Worm (Caenorhabditis elegans) whole organism, midembryonic: ENCODE measurements around the gene fbxb-26.
"Not testable (repeated sequence)": the region's sequence is repeated elsewhere in the genome, so short reads cannot be mapped to it uniquely, and the experiment has no call there.

Experiments used
- T22C8.4 ChIP-seq: fragments of 200-800 bp; sonication (Bioruptor generic); IDR thresholded peaks from 2 replicates; pipeline ENCODE4 v1.3.6; 2022; ENCODE audit warnings: missing genetic modification characterization, missing compliant biosample characterization
- cog-1 ChIP-seq: sonication (generic microtip); optimal IDR thresholded peaks from 2 replicates; lab custom pipeline; 2016; ENCODE audit warnings: missing genetic modification characterization, missing compliant biosample characterization
- flt-1 ChIP-seq: fragments of 200-800 bp; sonication (Bioruptor generic); IDR thresholded peaks from 2 replicates; pipeline ENCODE4 v1.3.6; 2022; ENCODE audit warnings: missing genetic modification characterization, missing compliant biosample characterization
- klf-2 ChIP-seq: fragments of 200-800 bp; sonication (Bioruptor generic); conservative IDR thresholded peaks from 2 replicates; pipeline ENCODE4 v1.3.6; 2022; ENCODE audit warnings: missing genetic modification reagents, missing genetic modification characterization, missing compliant biosample characterization
- med-1 ChIP-seq: sonication (generic microtip); optimal IDR thresholded peaks from 2 replicates; lab custom pipeline; 2017; ENCODE audit warnings: missing genetic modification characterization, mild to moderate bottlenecking, missing compliant biosample characterization, antibody characterized with exemption, missing genetic modification reagents; ENCODE audit not compliant: insufficient read depth
- ref-1 ChIP-seq: fragments of 200-800 bp; sonication (Bioruptor generic); conservative IDR thresholded peaks from 2 replicates; pipeline ENCODE4 v1.3.6; 2022; ENCODE audit warnings: missing genetic modification reagents, missing genetic modification characterization, missing compliant biosample characterization
- tab-1 ChIP-seq: fragments of 200-800 bp; sonication (Bioruptor generic); IDR thresholded peaks from 2 replicates; pipeline ENCODE4 v1.3.6; 2022; ENCODE audit warnings: missing genetic modification characterization, missing compliant biosample characterization
- ztf-23 ChIP-seq: fragments of 200-800 bp; sonication (Bioruptor generic); IDR thresholded peaks from 2 replicates; pipeline ENCODE4 v1.3.6; 2022; ENCODE audit warnings: missing genetic modification reagents, missing genetic modification characterization, missing compliant biosample characterization
- ztf-29 ChIP-seq: fragments of 200-800 bp; sonication (Bioruptor generic); IDR thresholded peaks from 2 replicates; pipeline ENCODE4 v1.3.6; 2022; ENCODE audit warnings: missing genetic modification reagents, missing genetic modification characterization, missing compliant biosample characterization

The fbxb-26 gene

DNA sequence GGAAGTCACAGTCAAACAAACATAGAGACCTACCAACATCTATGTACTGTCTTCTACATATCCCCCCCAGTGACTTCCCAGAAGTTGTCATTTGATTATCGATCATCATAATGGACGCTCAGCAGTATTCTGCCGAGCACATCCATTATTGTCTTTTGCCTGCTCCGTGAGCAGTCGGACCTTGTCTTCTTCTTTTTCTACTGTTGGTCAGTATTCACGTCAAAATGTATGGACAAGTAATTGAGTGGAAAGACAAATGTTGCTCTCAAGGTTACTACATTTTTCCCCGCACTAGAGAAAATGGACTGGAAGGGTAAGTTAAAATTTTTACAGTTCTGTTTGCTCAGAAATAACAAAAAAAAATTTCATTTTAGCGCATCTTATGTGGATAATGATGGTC, 27.4 kb upstream of the fbxb-26 start, which contains the start of gene btb-12:
TSS of gene btb-12 (plus strand) at position 301 of the 400 bp plus-strand sequence.
- TF ChIP-seq cog-1 (tag; lab: Kevin White, UChicago) (no peak), ztf-23 (GFP tag; lab: Robert Waterston, UW) (no peak), ref-1 (GFP tag; lab: Robert Waterston, UW) (no peak), T22C8.4 (GFP tag; lab: Robert Waterston, UW) (no peak), flt-1 (GFP tag; lab: Robert Waterston, UW) (no peak), tab-1 (GFP tag; lab: Robert Waterston, UW) (no peak), med-1 (GFP tag; lab: Kevin White, UChicago) (no peak), klf-2 (no peak), ztf-29 (GFP tag; lab: Robert Waterston, UW) (no peak)

DNA sequence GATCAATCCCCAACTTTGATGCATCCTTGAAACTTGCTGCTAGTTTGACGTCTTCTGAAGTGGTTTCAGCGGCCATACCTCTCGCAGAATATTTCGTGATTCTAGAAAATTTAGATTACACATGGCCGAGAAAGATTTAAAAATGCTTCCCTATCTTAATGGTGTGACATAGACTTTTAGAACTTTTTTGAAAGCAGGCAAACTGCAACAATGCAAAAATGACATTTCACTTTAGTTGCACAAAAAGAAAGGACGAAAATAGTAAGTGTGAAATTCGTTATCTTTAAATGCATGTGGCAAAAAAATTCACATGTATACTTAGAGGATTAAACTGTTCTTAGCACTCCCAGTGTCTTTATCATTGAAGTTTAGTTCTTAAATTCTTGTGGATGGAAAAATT, 25.1 kb upstream of the fbxb-26 start, which contains the start of gene ZC204.12:
TSS of gene ZC204.12 (minus strand) at position 101 of the 400 bp plus-strand sequence.
- TF ChIP-seq T22C8.4 (GFP tag; lab: Robert Waterston, UW), result no peak
- TF ChIP-seq med-1 (GFP tag; lab: Kevin White, UChicago), result no peak
- TF ChIP-seq ztf-23 (GFP tag; lab: Robert Waterston, UW), result no peak
- no peak for TF ChIP-seq flt-1 (GFP tag; lab: Robert Waterston, UW)
- no peak for TF ChIP-seq cog-1 (tag; lab: Kevin White, UChicago)
- TF ChIP-seq ref-1 (GFP tag; lab: Robert Waterston, UW), result no peak
- no peak for TF ChIP-seq tab-1 (GFP tag; lab: Robert Waterston, UW)
- TF ChIP-seq ztf-29 (GFP tag; lab: Robert Waterston, UW), result no peak
- no peak for TF ChIP-seq klf-2

DNA sequence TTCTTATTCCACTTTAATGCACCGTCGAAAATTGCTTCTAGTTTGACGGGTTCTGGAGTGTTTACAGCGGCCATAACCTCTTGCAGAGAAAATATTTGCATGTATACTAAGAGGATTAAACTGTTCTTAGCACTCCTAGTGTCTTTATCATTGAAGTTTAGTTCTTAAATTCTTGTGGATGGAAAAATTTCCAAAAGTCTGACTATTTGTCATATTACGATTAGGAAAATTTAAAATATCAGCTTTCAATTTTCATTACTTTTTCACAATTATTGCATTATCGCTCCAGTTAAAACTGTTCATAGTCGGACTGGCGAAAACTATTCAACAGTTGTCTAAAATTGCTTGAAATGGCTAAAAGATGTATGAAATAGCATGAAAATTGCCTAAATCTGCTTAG, 21.4 kb upstream of the fbxb-26 start, which contains the start of gene ZC204.13:
TSS of gene ZC204.13 (minus strand) at position 101 of the 400 bp plus-strand sequence.
- not testable (repeated sequence) for TF ChIP-seq med-1 (GFP tag; lab: Kevin White, UChicago); cog-1 (tag; lab: Kevin White, UChicago); ref-1 (GFP tag; lab: Robert Waterston, UW)

DNA sequence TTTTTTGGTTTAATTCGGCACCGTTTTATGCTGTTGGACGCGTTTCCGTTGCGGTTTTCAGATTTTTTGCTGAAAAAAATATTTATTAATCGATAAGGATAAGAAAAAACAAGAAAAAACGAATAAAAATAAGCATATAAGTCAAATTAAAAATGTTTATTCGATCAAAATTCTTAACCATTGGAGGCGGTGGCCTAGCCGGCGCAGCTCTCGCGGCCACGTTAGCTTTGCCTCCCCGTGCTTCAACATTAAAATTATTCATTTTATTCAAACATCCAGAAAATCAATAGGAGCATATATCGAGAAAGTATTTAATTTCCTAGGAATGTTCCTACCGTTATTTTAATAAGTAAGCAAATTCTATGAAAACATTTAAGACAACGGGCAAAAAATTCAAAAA, 19.4 kb upstream of the fbxb-26 start, which contains the start of gene ZC204.14:
TSS of gene ZC204.14 (minus strand) at position 69 of the 400 bp plus-strand sequence.
- no peak for TF ChIP-seq flt-1 (GFP tag; lab: Robert Waterston, UW)
- TF ChIP-seq ztf-23 (GFP tag; lab: Robert Waterston, UW), result no peak
- no peak for TF ChIP-seq ztf-29 (GFP tag; lab: Robert Waterston, UW)

DNA sequence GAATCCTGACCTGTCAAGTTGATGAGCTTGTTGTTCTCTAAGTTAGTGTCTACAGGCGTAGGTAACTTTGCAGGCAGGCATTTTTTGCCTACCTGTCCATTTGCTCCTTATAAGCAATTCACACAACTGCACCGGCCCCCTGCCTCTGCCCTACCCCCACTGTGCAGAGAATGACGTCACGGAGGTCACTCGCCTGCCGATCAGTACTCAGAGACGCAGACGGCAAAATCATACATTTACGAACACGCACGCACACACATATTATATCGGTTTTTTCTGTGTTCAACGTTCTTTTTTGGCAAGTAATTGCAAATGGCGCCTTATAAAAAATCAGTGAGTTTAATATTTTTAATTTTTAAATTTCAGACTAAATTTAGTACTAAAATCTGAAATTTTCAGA, 18.8 kb upstream of the fbxb-26 start, which contains the start of gene duxl-1:
TSS of gene duxl-1 (plus strand) at position 184 of the 400 bp plus-strand sequence.
- TF ChIP-seq ztf-23 (GFP tag; lab: Robert Waterston, UW), result no peak
- TF ChIP-seq ref-1 (GFP tag; lab: Robert Waterston, UW), result 0 out of 2 replicates have a peak, but pooled peaks have one; percentile 17

DNA sequence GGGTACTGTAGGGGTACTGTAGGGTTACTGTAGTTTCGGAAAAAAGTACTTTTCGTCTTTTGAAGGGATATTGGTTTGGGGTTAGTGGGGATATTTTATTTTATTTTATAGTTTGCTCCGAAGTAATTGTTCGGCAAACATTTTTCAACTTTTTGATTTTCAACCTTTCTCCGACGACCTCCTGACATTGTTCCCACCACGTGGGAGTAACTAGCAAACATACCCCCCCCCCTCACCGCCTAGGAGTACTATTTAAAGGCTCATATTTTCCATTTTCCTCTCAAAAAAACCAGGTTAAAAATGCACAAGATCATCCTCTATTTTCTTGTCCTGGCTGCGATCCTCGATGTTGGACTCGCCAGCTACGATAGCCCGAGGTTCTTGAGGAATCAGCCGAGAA, 16.3 kb upstream of the fbxb-26 start, which contains the start of gene srlf-29:
TSS of gene srlf-29 (plus strand) at position 301 of the 400 bp plus-strand sequence.
- TF ChIP-seq ztf-23 (GFP tag; lab: Robert Waterston, UW) (no peak), flt-1 (GFP tag; lab: Robert Waterston, UW) (no peak), cog-1 (tag; lab: Kevin White, UChicago) (no peak), tab-1 (GFP tag; lab: Robert Waterston, UW) (no peak), T22C8.4 (GFP tag; lab: Robert Waterston, UW) (no peak), ztf-29 (GFP tag; lab: Robert Waterston, UW) (no peak), med-1 (GFP tag; lab: Kevin White, UChicago) (no peak), ref-1 (GFP tag; lab: Robert Waterston, UW) (no peak), klf-2 (no peak)

DNA sequence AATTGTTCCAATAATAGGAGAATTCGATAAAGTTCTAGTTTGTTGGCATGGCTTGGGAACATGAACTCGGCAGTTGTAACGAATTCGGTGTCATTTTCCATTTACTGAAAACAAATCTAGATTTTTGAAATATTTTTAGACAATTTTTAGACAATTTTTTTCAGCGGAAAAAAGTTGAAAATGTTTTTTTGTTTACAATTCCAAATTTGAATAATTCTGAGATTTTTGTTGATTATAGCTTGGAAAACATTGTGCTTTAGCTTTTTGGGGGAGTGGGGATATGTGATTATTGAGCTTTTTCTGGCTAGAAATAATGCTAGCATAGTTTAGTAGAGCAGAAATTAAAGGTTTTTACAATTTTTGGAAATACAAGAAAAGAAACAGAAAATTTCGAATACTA, 13.4 kb upstream of the fbxb-26 start, which contains the start of gene srw-97:
TSS of gene srw-97 (minus strand) at position 101 of the 400 bp plus-strand sequence.
- TF ChIP-seq flt-1 (GFP tag; lab: Robert Waterston, UW) (no peak), cog-1 (tag; lab: Kevin White, UChicago) (no peak), T22C8.4 (GFP tag; lab: Robert Waterston, UW) (no peak), med-1 (GFP tag; lab: Kevin White, UChicago) (no peak)

DNA sequence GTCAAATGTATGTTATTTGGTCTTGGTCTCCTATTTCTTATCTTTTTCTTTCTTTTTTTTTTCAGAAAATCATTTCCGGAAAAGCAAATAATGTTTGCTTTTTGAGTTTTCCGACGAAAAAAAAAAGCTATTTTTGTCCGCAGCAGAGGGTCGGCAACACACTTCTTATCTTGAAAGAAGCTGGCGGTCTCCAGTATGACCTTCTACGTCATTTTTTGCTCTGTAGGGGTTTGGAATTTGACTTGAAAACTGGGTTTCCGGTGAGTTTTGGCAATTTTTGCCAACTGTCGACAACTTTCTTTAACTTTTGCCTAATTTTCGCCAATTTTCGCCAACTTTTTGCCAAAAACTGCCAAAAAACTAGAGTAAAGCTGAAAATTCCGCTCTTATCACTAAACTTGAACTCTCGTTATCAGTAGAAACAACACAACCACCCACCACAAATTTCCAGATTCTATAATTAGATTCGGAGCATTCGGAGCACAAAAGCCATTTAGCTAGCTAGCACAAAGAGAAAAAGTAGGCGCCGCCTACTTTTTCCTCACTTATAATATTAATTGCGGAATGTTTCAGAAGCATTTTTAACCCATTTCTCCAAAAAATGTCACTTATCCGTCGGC, 11.9 kb upstream of the fbxb-26 start, which contains the start of gene nhx-6:
TSS of gene nhx-6 (plus strand) at position 570 of the 620 bp plus-strand sequence.
- TF ChIP-seq cog-1 (tag; lab: Kevin White, UChicago) (no peak), tab-1 (GFP tag; lab: Robert Waterston, UW) (no peak), ztf-23 (GFP tag; lab: Robert Waterston, UW) (no peak), med-1 (GFP tag; lab: Kevin White, UChicago) (no peak), klf-2 (no peak), flt-1 (GFP tag; lab: Robert Waterston, UW) (no peak), ztf-29 (GFP tag; lab: Robert Waterston, UW) (no peak), T22C8.4 (GFP tag; lab: Robert Waterston, UW) (no peak), ref-1 (GFP tag; lab: Robert Waterston, UW) (no peak)

DNA sequence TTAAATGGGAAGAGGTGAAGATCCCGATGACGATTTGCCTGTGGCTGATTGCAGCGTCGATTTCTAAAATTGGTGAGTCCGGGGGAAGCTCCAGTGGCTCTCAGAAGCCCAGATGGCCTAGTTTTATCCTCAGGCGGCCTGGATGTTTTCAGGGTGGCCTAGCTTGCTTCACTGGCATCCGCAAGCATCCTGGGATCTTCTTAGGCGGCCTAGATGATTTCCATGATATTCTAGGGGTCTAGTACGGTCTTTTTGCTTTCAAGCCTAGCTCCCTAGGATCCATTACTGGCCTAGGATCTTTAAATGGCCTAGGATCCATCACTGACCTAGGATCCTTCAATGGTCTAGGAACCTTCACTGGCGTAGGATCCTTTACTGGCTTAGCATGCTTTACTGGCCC, 11.3 kb upstream of the fbxb-26 start:
- TF ChIP-seq cog-1 (tag; lab: Kevin White, UChicago) (no peak), ref-1 (GFP tag; lab: Robert Waterston, UW) (no peak), ztf-29 (GFP tag; lab: Robert Waterston, UW) (no peak), ztf-23 (GFP tag; lab: Robert Waterston, UW) (no peak), klf-2 (no peak)
